Worm (Caenorhabditis elegans) whole organism, early embryonic: ENCODE data around the gene ZK896.5.

ENCODE experiments used
- F13C5.2 ChIP-seq: sonication (generic microtip); optimal IDR thresholded peaks from 2 replicates; lab custom pipeline; 2017; ENCODE audit warnings: mild to moderate bottlenecking, missing genetic modification characterization, inconsistent platforms, missing compliant biosample characterization
- aly-1 ChIP-seq: sonication (generic microtip); optimal IDR thresholded peaks from 2 replicates; lab custom pipeline; 2016; ENCODE audit warnings: missing genetic modification characterization, missing compliant biosample characterization
- ama-1 ChIP-seq: fragments of 150-350 bp; optimal IDR thresholded peaks from 2 replicates; lab custom pipeline; 2014
- ceh-13 ChIP-seq: fragments of 200-800 bp; sonication (Bioruptor generic); optimal IDR thresholded peaks from 2 replicates; lab custom pipeline; 2018; ENCODE audit warnings: mild to moderate bottlenecking, missing genetic modification characterization, missing compliant biosample characterization
- flt-1 ChIP-seq: fragments of 200-800 bp; sonication (Bioruptor generic); IDR thresholded peaks from 2 replicates; pipeline ENCODE4 v1.3.6; 2022; ENCODE audit warnings: missing genetic modification characterization, missing compliant biosample characterization
- hnd-1 ChIP-seq: sonication (generic microtip); optimal IDR thresholded peaks from 2 replicates; lab custom pipeline; 2016; ENCODE audit warnings: missing genetic modification characterization, missing compliant biosample characterization
- pes-1 ChIP-seq: fragments of 200-800 bp; sonication (Bioruptor generic); IDR thresholded peaks from 2 replicates; pipeline ENCODE4 v1.3.6; 2022; ENCODE audit warnings: missing genetic modification reagents, missing genetic modification characterization, missing compliant biosample characterization
- scrt-1 ChIP-seq: fragments of 200-800 bp; sonication (Bioruptor generic); IDR thresholded peaks from 2 replicates; pipeline ENCODE4 v1.3.6; 2022; ENCODE audit warnings: missing genetic modification characterization, missing compliant biosample characterization
- tbx-11 ChIP-seq: fragments of 200-800 bp; sonication (Bioruptor generic); IDR thresholded peaks from 2 replicates; pipeline ENCODE4 v1.3.6; 2022; ENCODE audit warnings: missing genetic modification characterization, missing compliant biosample characterization
- tra-4 ChIP-seq: sonication (generic microtip); optimal IDR thresholded peaks from 2 replicates; lab custom pipeline; 2017; ENCODE audit warnings: missing genetic modification characterization, missing compliant biosample characterization

ce11 chrIV:12854372-12855114 is 24.9 kb downstream of the ZK896.5 start:
- TF ChIP-seq ama-1 (lab: Kevin White, UChicago) (no peak), F13C5.2 (no peak), flt-1 (no peak), pes-1 (GFP tag; lab: Robert Waterston, UW) (no peak), tbx-11 (GFP tag; lab: Robert Waterston, UW) (no peak), aly-1 (tag; lab: Kevin White, UChicago) (no peak), tra-4 (no peak), hnd-1 (no peak), scrt-1 (GFP tag; lab: Robert Waterston, UW) (no peak), ceh-13 (no peak)
